Worm (Caenorhabditis elegans) whole organism, L4 larva: ENCODE data around the gene ccch-1.

Experiments used
- D1046.2 ChIP-seq: fragments of 200-800 bp; sonication (Bioruptor generic); IDR thresholded peaks from 2 replicates; pipeline ENCODE4 v1.3.6; 2022; ENCODE audit warnings: missing genetic modification characterization, missing compliant biosample characterization
- F10B5.3 ChIP-seq: sonication (generic microtip); optimal IDR thresholded peaks from 2 replicates; lab custom pipeline; 2016; ENCODE audit warnings: mild to moderate bottlenecking, missing genetic modification characterization, missing compliant biosample characterization
- F49E8.2 ChIP-seq: sonication (generic microtip); optimal IDR thresholded peaks from 2 replicates; lab custom pipeline; 2016; ENCODE audit warnings: missing compliant biosample characterization, mild to moderate bottlenecking, missing genetic modification characterization, borderline replicate concordance
- T26A8.4 ChIP-seq: fragments of 200-800 bp; sonication (Bioruptor generic); IDR thresholded peaks from 2 replicates; pipeline ENCODE4 v1.3.6; 2022; ENCODE audit warnings: missing genetic modification characterization, missing compliant biosample characterization
- Y5F2A.4 ChIP-seq: fragments of 200-800 bp; sonication (Bioruptor generic); optimal IDR thresholded peaks from 2 replicates; lab custom pipeline; 2018; ENCODE audit warnings: mild to moderate bottlenecking, missing genetic modification characterization, missing compliant biosample characterization
- Y75B8A.6 ChIP-seq: fragments of 200-800 bp; sonication (Bioruptor generic); IDR thresholded peaks from 2 replicates; pipeline ENCODE4 v1.3.6; 2022; ENCODE audit warnings: missing genetic modification reagents, missing genetic modification characterization, missing compliant biosample characterization
- ZK546.5 ChIP-seq, 2 experiments: sonication (generic microtip); optimal IDR thresholded peaks; 2 replicates each; lab custom pipeline; 2017; ENCODE audit warnings: missing biosample characterization in 2 of 2, missing genetic modification characterization in 2 of 2
- aha-1 ChIP-seq: fragments of 150-350 bp; peaks from one replicate; lab custom pipeline; 2014; ENCODE audit warnings: missing biosample characterization, missing genetic modification characterization
- ama-1 ChIP-seq: fragments of 150-350 bp; optimal IDR thresholded peaks from 2 replicates; lab custom pipeline; 2014; ENCODE audit warnings: inconsistent platforms, mixed read lengths
- ceh-20 ChIP-seq: fragments of 200-800 bp; sonication (Bioruptor generic); IDR thresholded peaks from 2 replicates; pipeline ENCODE4 v1.3.6; 2022; ENCODE audit warnings: missing genetic modification reagents, missing genetic modification characterization, missing compliant biosample characterization
- ceh-28 ChIP-seq: fragments of 150-350 bp; optimal IDR thresholded peaks from 2 replicates; lab custom pipeline; 2014; ENCODE audit warnings: missing biosample characterization, missing genetic modification reagents, missing genetic modification characterization
- ceh-32 ChIP-seq: sonication (generic microtip); optimal IDR thresholded peaks from 2 replicates; lab custom pipeline; 2016; ENCODE audit warnings: mild to moderate bottlenecking, missing genetic modification characterization, missing compliant biosample characterization; ENCODE audit not compliant: poor library complexity
- ceh-62 ChIP-seq: sonication (generic microtip); optimal IDR thresholded peaks from 2 replicates; lab custom pipeline; 2017; ENCODE audit warnings: missing biosample characterization, missing genetic modification characterization
- daf-19 ChIP-seq: fragments of 200-800 bp; sonication (Bioruptor generic); conservative IDR thresholded peaks from 2 replicates; pipeline ENCODE4 v1.3.6; 2022; ENCODE audit warnings: missing genetic modification characterization, missing compliant biosample characterization
- dmd-9 ChIP-seq: fragments of 200-800 bp; sonication (Bioruptor generic); IDR thresholded peaks from 2 replicates; pipeline ENCODE4 v1.3.6; 2022; ENCODE audit warnings: missing genetic modification reagents, missing genetic modification characterization, missing compliant biosample characterization
- fkh-10 ChIP-seq: fragments of 150-350 bp; optimal IDR thresholded peaks from 2 replicates; lab custom pipeline; 2014; ENCODE audit warnings: missing biosample characterization, missing genetic modification reagents, missing genetic modification characterization
- fos-1 ChIP-seq: fragments of 150-350 bp; optimal IDR thresholded peaks from 2 replicates; lab custom pipeline; 2014; ENCODE audit warnings: missing biosample characterization, missing genetic modification characterization
- gei-8 ChIP-seq: fragments of 200-800 bp; sonication (Bioruptor generic); optimal IDR thresholded peaks from 2 replicates; lab custom pipeline; 2018; ENCODE audit warnings: mild to moderate bottlenecking, missing genetic modification characterization, missing compliant biosample characterization
- hlh-30 ChIP-seq: sonication (generic microtip); optimal IDR thresholded peaks from 2 replicates; lab custom pipeline; 2017; ENCODE audit warnings: antibody characterized with exemption, mild to moderate bottlenecking, missing genetic modification characterization, missing compliant biosample characterization; ENCODE audit not compliant: insufficient read depth
- jun-1 ChIP-seq: fragments of 150-350 bp; optimal IDR thresholded peaks from 2 replicates; lab custom pipeline; 2014; ENCODE audit warnings: missing biosample characterization, missing genetic modification reagents, missing genetic modification characterization
- lim-7 ChIP-seq: fragments of 200-800 bp; sonication (Bioruptor generic); IDR thresholded peaks from 2 replicates; pipeline ENCODE4 v1.3.6; 2022; ENCODE audit warnings: missing genetic modification characterization, missing compliant biosample characterization
- lin-15B ChIP-seq: fragments of 150-350 bp; sonication (generic microtip); optimal IDR thresholded peaks from 3 replicates; lab custom pipeline; 2014; ENCODE audit warnings: missing biosample characterization, missing genetic modification characterization
- lin-38 ChIP-seq: fragments of 200-800 bp; sonication (Bioruptor generic); IDR thresholded peaks from 2 replicates; pipeline ENCODE4 v1.3.6; 2022; ENCODE audit warnings: missing genetic modification reagents, missing genetic modification characterization, missing compliant biosample characterization
- lir-3 ChIP-seq: sonication (generic microtip); optimal IDR thresholded peaks from 2 replicates; lab custom pipeline; 2016; ENCODE audit warnings: mild to moderate bottlenecking, missing genetic modification characterization, missing compliant biosample characterization
- madf-9 ChIP-seq: fragments of 200-800 bp; sonication (Bioruptor generic); conservative IDR thresholded peaks from 2 replicates; pipeline ENCODE4 v1.3.6; 2022; ENCODE audit warnings: missing genetic modification reagents, missing genetic modification characterization, missing compliant biosample characterization
- mdt-29 ChIP-seq: fragments of 200-800 bp; sonication (Bioruptor generic); IDR thresholded peaks from 2 replicates; pipeline ENCODE4 v1.3.6; 2022; ENCODE audit warnings: missing genetic modification reagents, missing genetic modification characterization, missing compliant biosample characterization
- mep-1 ChIP-seq: fragments of 150-350 bp; sonication (generic microtip); optimal IDR thresholded peaks from 3 replicates; lab custom pipeline; 2014; ENCODE audit warnings: missing biosample characterization, missing genetic modification characterization
- mxl-2 ChIP-seq: fragments of 200-800 bp; sonication (Bioruptor generic); conservative IDR thresholded peaks from 2 replicates; pipeline ENCODE4 v1.3.6; 2022; ENCODE audit warnings: missing genetic modification reagents, missing genetic modification characterization, missing compliant biosample characterization
- mxl-3 ChIP-seq: fragments of 200-800 bp; sonication (Bioruptor generic); optimal IDR thresholded peaks from 2 replicates; lab custom pipeline; 2018; ENCODE audit warnings: mild to moderate bottlenecking, missing genetic modification characterization, missing compliant biosample characterization
- nhr-102 ChIP-seq: sonication (generic microtip); optimal IDR thresholded peaks from 2 replicates; lab custom pipeline; 2016; ENCODE audit warnings: mild to moderate bottlenecking, missing genetic modification characterization, moderate library complexity, missing compliant biosample characterization
- nhr-11 ChIP-seq: fragments of 150-350 bp; optimal IDR thresholded peaks from 2 replicates; lab custom pipeline; 2014; ENCODE audit warnings: missing biosample characterization, missing genetic modification characterization
- nhr-25 ChIP-seq: sonication (generic microtip); optimal IDR thresholded peaks from 2 replicates; lab custom pipeline; 2017; ENCODE audit warnings: missing genetic modification characterization, mild to moderate bottlenecking, missing compliant biosample characterization, antibody characterized with exemption, moderate library complexity, borderline replicate concordance; ENCODE audit not compliant: insufficient read depth
- nhr-28 ChIP-seq: fragments of 150-350 bp; optimal IDR thresholded peaks from 2 replicates; lab custom pipeline; 2014; ENCODE audit warnings: missing biosample characterization, missing genetic modification characterization
- nhr-41 ChIP-seq: fragments of 200-800 bp; sonication (Bioruptor generic); IDR thresholded peaks from 2 replicates; pipeline ENCODE4 v1.3.6; 2022; ENCODE audit warnings: missing genetic modification reagents, missing genetic modification characterization, missing compliant biosample characterization
- nhr-42 ChIP-seq: fragments of 200-800 bp; sonication (Bioruptor generic); IDR thresholded peaks from 2 replicates; pipeline ENCODE4 v1.3.6; 2022; ENCODE audit warnings: missing genetic modification characterization, missing compliant biosample characterization
- nhr-76 ChIP-seq: fragments of 150-350 bp; optimal IDR thresholded peaks from 2 replicates; lab custom pipeline; 2014; ENCODE audit warnings: missing biosample characterization, missing genetic modification characterization
- nhr-77 ChIP-seq: fragments of 150-350 bp; optimal IDR thresholded peaks from 2 replicates; lab custom pipeline; 2014; ENCODE audit warnings: missing biosample characterization, missing genetic modification characterization
- set-16 ChIP-seq: fragments of 200-800 bp; sonication (Bioruptor generic); IDR thresholded peaks from 2 replicates; pipeline ENCODE4 v1.3.6; 2022; ENCODE audit warnings: missing genetic modification reagents, missing genetic modification characterization, missing compliant biosample characterization
- skn-1 ChIP-seq: fragments of 150-350 bp; optimal IDR thresholded peaks from 2 replicates; lab custom pipeline; 2014; ENCODE audit warnings: missing biosample characterization, missing genetic modification characterization
- snpc-1.2 ChIP-seq: fragments of 200-800 bp; sonication (Bioruptor generic); IDR thresholded peaks from 2 replicates; pipeline ENCODE4 v1.3.6; 2022; ENCODE audit warnings: missing genetic modification reagents, missing genetic modification characterization, missing compliant biosample characterization
- snpc-4 ChIP-seq: fragments of 150-350 bp; optimal IDR thresholded peaks from 2 replicates; lab custom pipeline; 2014; ENCODE audit warnings: missing biosample characterization, missing genetic modification characterization
- spr-3 ChIP-seq: fragments of 200-800 bp; sonication (Bioruptor generic); optimal IDR thresholded peaks from 2 replicates; lab custom pipeline; 2018; ENCODE audit warnings: mild to moderate bottlenecking, missing genetic modification characterization, missing compliant biosample characterization
- vab-7 ChIP-seq: fragments of 200-800 bp; sonication (Bioruptor generic); IDR thresholded peaks from 2 replicates; pipeline ENCODE4 v1.3.6; 2022; ENCODE audit warnings: missing genetic modification reagents, missing genetic modification characterization, missing compliant biosample characterization
- zfp-2 ChIP-seq: sonication (generic microtip); optimal IDR thresholded peaks from 2 replicates; lab custom pipeline; 2016; ENCODE audit warnings: mild to moderate bottlenecking, missing genetic modification characterization, missing compliant biosample characterization
- zfp-3 ChIP-seq: fragments of 200-800 bp; sonication (Bioruptor generic); conservative IDR thresholded peaks from 2 replicates; pipeline ENCODE4 v1.3.6; 2022; ENCODE audit warnings: missing genetic modification reagents, missing genetic modification characterization, missing compliant biosample characterization
- zip-2 ChIP-seq: fragments of 150-350 bp; optimal IDR thresholded peaks from 2 replicates; lab custom pipeline; 2014; ENCODE audit warnings: missing biosample characterization, missing genetic modification characterization
- ztf-11 ChIP-seq: fragments of 150-350 bp; optimal IDR thresholded peaks from 2 replicates; lab custom pipeline; 2014; ENCODE audit warnings: missing biosample characterization, missing genetic modification characterization
- ztf-7 ChIP-seq: fragments of 150-350 bp; optimal IDR thresholded peaks from 2 replicates; lab custom pipeline; 2014; ENCODE audit warnings: missing biosample characterization, missing genetic modification characterization

ccch-1 gene

DNA sequence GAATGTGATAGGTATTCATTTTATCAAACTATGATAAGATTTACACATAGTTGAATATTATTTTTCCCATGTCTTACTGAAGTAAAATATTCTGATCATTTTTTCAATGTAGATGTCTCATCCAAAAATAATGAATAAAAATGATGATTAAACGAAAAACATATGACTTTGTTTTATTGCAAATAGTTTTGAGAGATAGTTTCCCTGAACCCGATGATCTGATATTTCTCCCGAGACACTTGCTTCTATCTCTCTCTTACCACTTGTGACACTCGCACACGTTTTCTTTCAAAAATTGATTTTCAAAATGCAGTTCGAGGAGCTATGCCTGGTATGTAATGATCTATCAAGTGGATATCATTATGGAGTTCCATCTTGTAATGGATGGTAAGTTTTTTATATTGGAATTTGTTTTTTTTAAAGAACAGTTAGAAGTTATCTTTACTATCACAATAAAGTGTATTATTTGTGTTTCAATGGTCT, 42.6 kb downstream of the ccch-1 start, which contains the start of the genes nhr-101 and pms-2 (continued):
- no peak for TF ChIP-seq zfp-2 (tag; lab: Kevin White, UChicago)
- no peak for TF ChIP-seq F49E8.2 (tag; lab: Kevin White, UChicago)
- no peak for TF ChIP-seq dmd-9
- no peak for TF ChIP-seq snpc-4
- peak; percentile 22 for TF ChIP-seq nhr-28 (tag; lab: Kevin White, UChicago)
- TF ChIP-seq mxl-3: peak; percentile 61

DNA sequence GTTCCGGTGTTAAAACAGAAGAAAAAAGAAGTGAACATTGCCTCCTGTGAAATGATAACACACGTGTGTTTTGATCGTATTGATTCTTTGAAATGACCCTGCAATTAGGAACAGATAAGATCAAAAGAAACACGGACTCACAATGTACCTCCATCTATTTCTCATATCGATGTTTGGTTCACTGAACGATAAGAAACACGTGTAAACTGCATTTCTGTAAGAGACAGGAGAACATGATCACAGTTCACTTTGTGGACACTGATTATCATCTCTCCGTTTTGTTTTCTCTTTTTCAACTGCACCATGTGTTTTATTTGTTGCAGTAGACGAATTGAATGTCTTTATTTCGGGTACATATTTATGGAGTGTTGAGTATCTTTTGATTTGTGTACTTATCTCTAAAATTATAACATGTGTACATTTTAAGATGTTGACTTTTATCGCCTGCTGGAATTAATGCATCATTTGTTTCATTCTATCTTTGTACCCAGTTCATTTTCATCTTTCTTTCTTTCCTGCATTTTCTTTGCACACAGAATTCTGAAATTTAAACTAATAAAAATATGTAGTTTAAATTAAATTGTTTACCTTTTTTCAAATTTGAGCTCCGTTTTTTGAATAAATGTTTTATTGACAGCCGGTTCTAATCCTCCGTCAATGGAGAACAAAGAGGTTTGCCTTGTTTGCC, 45.3 kb downstream of the ccch-1 start, which contains the start of the genes H12C20.7 and nhr-68:
Gene H12C20.7 (minus strand): TSS at position 188 of the 688 bp plus-strand sequence.
Gene nhr-68 (plus strand): TSS at position 638 of the 688 bp plus-strand sequence.
- TF ChIP-seq ceh-62 (tag; lab: Kevin White, UChicago) (no peak), ceh-32 (tag; lab: Kevin White, UChicago) (no peak), nhr-41 (GFP tag; lab: Robert Waterston, UW) (peak; percentile 86), Y5F2A.4 (GFP tag; lab: Kevin White, UChicago) (no peak), mdt-29 (GFP tag; lab: Robert Waterston, UW) (peak; percentile 90), fkh-10 (GFP tag; lab: Kevin White, UChicago) (no peak), madf-9 (GFP tag; lab: Robert Waterston, UW) (peak; percentile 56; the same call in 1 of the 2 replicates), dmd-9 (0 out of 2 replicates have a peak, but pooled peaks have one; percentile 23), lir-3 (tag; lab: Kevin White, UChicago) (no peak), vab-7 (GFP tag; lab: Robert Waterston, UW) (no peak), hlh-30 (tag; lab: Kevin White, UChicago) (peak; percentile 96), ceh-20 (GFP tag; lab: Robert Waterston, UW) (peak; percentile 94), snpc-1.2 (GFP tag; lab: Robert Waterston, UW) (no peak), nhr-102 (peak; percentile 97), ztf-7 (tag; lab: Kevin White, UChicago) (peak; percentile 72), ama-1 (lab: Kevin White, UChicago) (no peak), nhr-77 (tag; lab: Kevin White, UChicago) (peak; percentile 88), Y75B8A.6 (GFP tag; lab: Robert Waterston, UW) (0 out of 2 replicates have a peak, but pooled peaks have one; percentile 42), skn-1 (tag; lab: Kevin White, UChicago) (no peak), mep-1 (tag; lab: Kevin White, UChicago) (peak; percentile 85), zip-2 (peak; percentile 55), nhr-11 (tag; lab: Kevin White, UChicago) (peak; percentile 50), lin-15B (tag; lab: Kevin White, UChicago) (no peak), lim-7 (GFP tag; lab: Robert Waterston, UW) (no peak), nhr-42 (GFP tag; lab: Robert Waterston, UW) (peak; percentile 86; the same call in 1 of the 2 replicates), fos-1 (tag; lab: Kevin White, UChicago) (peak; percentile 21), jun-1 (tag; lab: Kevin White, UChicago) (peak; percentile 37), set-16 (GFP tag; lab: Robert Waterston, UW) (no peak), zfp-3 (GFP tag; lab: Robert Waterston, UW) (peak; percentile 86), ztf-11 (tag; lab: Kevin White, UChicago) (no peak), ZK546.5 (tag; optimal IDR thresholded peaks at IDR 0.05; lab: Kevin White, UChicago) (no peak), snpc-4 (no peak), lin-38 (GFP tag; lab: Robert Waterston, UW) (peak; percentile 62), spr-3 (GFP tag; lab: Kevin White, UChicago) (no peak), ceh-28 (tag; lab: Kevin White, UChicago) (no peak), nhr-25 (tag; lab: Kevin White, UChicago) (peak; percentile 55), zfp-2 (tag; lab: Kevin White, UChicago) (no peak), gei-8 (GFP tag; lab: Kevin White, UChicago) (peak; percentile 98), F10B5.3 (no peak), daf-19 (GFP tag; lab: Robert Waterston, UW) (0 out of 2 replicates have a peak, but pooled peaks have one; percentile 40), aha-1 (tag; lab: Kevin White, UChicago) (peak; percentile 99), mxl-2 (GFP tag; lab: Robert Waterston, UW) (peak; percentile 75), mxl-3 (peak; percentile 100), T26A8.4 (GFP tag; lab: Robert Waterston, UW) (peak; percentile 89), nhr-76 (peak; percentile 42), D1046.2 (GFP tag; lab: Robert Waterston, UW) (peak; percentile 44; the same call in 1 of the 2 replicates)
